Worm (Caenorhabditis elegans) whole organism, L2 larva: ENCODE data around the gene cest-35.2.

Experiments used
- C34F6.9 ChIP-seq: fragments of 150-350 bp; optimal IDR thresholded peaks from 2 replicates; lab custom pipeline; 2014; ENCODE audit warnings: missing biosample characterization, missing genetic modification characterization
- F13H6.1 ChIP-seq: sonication (generic microtip); optimal IDR thresholded peaks from 2 replicates; lab custom pipeline; 2016; ENCODE audit warnings: missing genetic modification characterization, missing compliant biosample characterization
- R02D3.7 ChIP-seq: fragments of 150-350 bp; optimal IDR thresholded peaks from 2 replicates; lab custom pipeline; 2014; ENCODE audit warnings: missing biosample characterization, missing genetic modification characterization
- Y55F3AM.14 ChIP-seq: fragments of 200-800 bp; sonication (Bioruptor generic); optimal IDR thresholded peaks from 2 replicates; lab custom pipeline; 2018; ENCODE audit warnings: mild to moderate bottlenecking, missing genetic modification characterization, missing compliant biosample characterization
- ZK546.5 ChIP-seq: sonication (generic microtip); optimal IDR thresholded peaks from 2 replicates; lab custom pipeline; 2017; ENCODE audit warnings: missing biosample characterization, missing genetic modification characterization
- alr-1 ChIP-seq: fragments of 150-350 bp; optimal IDR thresholded peaks from 2 replicates; lab custom pipeline; 2014; ENCODE audit warnings: missing biosample characterization, missing genetic modification characterization
- aly-2 ChIP-seq: fragments of 150-350 bp; optimal IDR thresholded peaks from 2 replicates; lab custom pipeline; 2014; ENCODE audit warnings: missing biosample characterization, missing genetic modification characterization
- ama-1 ChIP-seq: fragments of 150-350 bp; optimal IDR thresholded peaks from 2 replicates; lab custom pipeline; 2018; ENCODE audit warnings: inconsistent platforms
- blmp-1 ChIP-seq: sonication (generic microtip); optimal IDR thresholded peaks from 2 replicates; lab custom pipeline; 2017; ENCODE audit warnings: missing genetic modification characterization, mild to moderate bottlenecking, missing compliant biosample characterization, antibody characterized with exemption, moderate library complexity; ENCODE audit not compliant: insufficient read depth
- ceh-16 ChIP-seq: fragments of 150-350 bp; optimal IDR thresholded peaks from 2 replicates; lab custom pipeline; 2014; ENCODE audit warnings: missing biosample characterization, missing genetic modification characterization
- ceh-82 ChIP-seq: fragments of 150-350 bp; optimal IDR thresholded peaks from 2 replicates; lab custom pipeline; 2014; ENCODE audit warnings: missing biosample characterization, missing genetic modification characterization
- crh-2 ChIP-seq: sonication (generic microtip); optimal IDR thresholded peaks from 2 replicates; lab custom pipeline; 2017; ENCODE audit warnings: missing biosample characterization, missing genetic modification characterization
- dmd-4 ChIP-seq: sonication (generic microtip); optimal IDR thresholded peaks from 2 replicates; lab custom pipeline; 2017; ENCODE audit warnings: missing biosample characterization, missing genetic modification characterization
- egl-27 ChIP-seq: sonication (generic microtip); optimal IDR thresholded peaks from 3 replicates; lab custom pipeline; 2017; ENCODE audit warnings: missing biosample characterization, missing genetic modification reagents, missing genetic modification characterization
- elt-1 ChIP-seq: fragments of 150-350 bp; optimal IDR thresholded peaks from 2 replicates; lab custom pipeline; 2014; ENCODE audit warnings: missing biosample characterization, missing genetic modification characterization
- elt-3 ChIP-seq: sonication (generic microtip); optimal IDR thresholded peaks from 2 replicates; lab custom pipeline; 2017; ENCODE audit warnings: missing biosample characterization, missing genetic modification characterization
- fos-1 ChIP-seq: fragments of 150-350 bp; optimal IDR thresholded peaks from 2 replicates; lab custom pipeline; 2014; ENCODE audit warnings: missing biosample characterization, missing genetic modification characterization
- gmeb-1 ChIP-seq: fragments of 150-350 bp; optimal IDR thresholded peaks from 2 replicates; lab custom pipeline; 2014; ENCODE audit warnings: missing biosample characterization, missing genetic modification characterization
- lin-11 ChIP-seq: fragments of 150-350 bp; sonication (generic microtip); optimal IDR thresholded peaks from 2 replicates; lab custom pipeline; 2014; ENCODE audit warnings: missing biosample characterization, missing genetic modification characterization, inconsistent platforms, mixed read lengths
- lin-13 ChIP-seq: fragments of 150-350 bp; optimal IDR thresholded peaks from 2 replicates; lab custom pipeline; 2014; ENCODE audit warnings: missing biosample characterization, missing genetic modification reagents, missing genetic modification characterization
- lin-39 ChIP-seq: fragments of 150-350 bp; optimal IDR thresholded peaks from 2 replicates; lab custom pipeline; 2014; ENCODE audit warnings: missing biosample characterization, missing genetic modification reagents, missing genetic modification characterization
- lsy-2 ChIP-seq, 2 experiments: fragments of 150-350 bp in 1 of 2; sonication (generic microtip) in 1 of 2; optimal IDR thresholded peaks; 2 replicates each; lab custom pipeline; 2014 to 2017; ENCODE audit warnings: missing biosample characterization in 2 of 2, missing genetic modification characterization in 2 of 2
- mab-5 ChIP-seq: fragments of 150-350 bp; optimal IDR thresholded peaks from 2 replicates; lab custom pipeline; 2014; ENCODE audit warnings: missing biosample characterization, missing genetic modification characterization
- mbf-1 ChIP-seq: sonication (generic microtip); optimal IDR thresholded peaks from 2 replicates; lab custom pipeline; 2017; ENCODE audit warnings: missing biosample characterization, missing genetic modification characterization
- mdl-1 ChIP-seq, 2 experiments: fragments of 150-350 bp in 1 of 2; sonication (generic microtip) in 1 of 2; optimal IDR thresholded peaks; 2 replicates each; lab custom pipeline; 2017; ENCODE audit warnings: missing biosample characterization in 2 of 2, missing genetic modification characterization in 2 of 2
- nhr-10 ChIP-seq: sonication (generic microtip); optimal IDR thresholded peaks from 2 replicates; lab custom pipeline; 2017; ENCODE audit warnings: missing biosample characterization, missing genetic modification characterization
- nhr-11 ChIP-seq: fragments of 150-350 bp; optimal IDR thresholded peaks from 2 replicates; lab custom pipeline; 2014; ENCODE audit warnings: missing biosample characterization, missing genetic modification characterization
- nhr-12 ChIP-seq: fragments of 150-350 bp; optimal IDR thresholded peaks from 2 replicates; lab custom pipeline; 2014; ENCODE audit warnings: missing biosample characterization, missing genetic modification characterization
- nhr-129 ChIP-seq: fragments of 150-350 bp; optimal IDR thresholded peaks from 2 replicates; lab custom pipeline; 2014; ENCODE audit warnings: missing biosample characterization, missing genetic modification characterization
- nhr-21 ChIP-seq: fragments of 150-350 bp; optimal IDR thresholded peaks from 2 replicates; lab custom pipeline; 2014; ENCODE audit warnings: missing biosample characterization, missing genetic modification characterization
- nhr-23 ChIP-seq: fragments of 150-350 bp; optimal IDR thresholded peaks from 2 replicates; lab custom pipeline; 2014; ENCODE audit warnings: missing biosample characterization, missing genetic modification reagents, missing genetic modification characterization
- nhr-237 ChIP-seq: fragments of 150-350 bp; optimal IDR thresholded peaks from 2 replicates; lab custom pipeline; 2014; ENCODE audit warnings: missing biosample characterization, missing genetic modification characterization
- nhr-25 ChIP-seq: fragments of 150-350 bp; sonication (generic microtip); optimal IDR thresholded peaks from 3 replicates; lab custom pipeline; 2014; ENCODE audit warnings: missing biosample characterization, missing genetic modification characterization
- nhr-6 ChIP-seq: fragments of 150-350 bp; optimal IDR thresholded peaks from 2 replicates; lab custom pipeline; 2014; ENCODE audit warnings: missing biosample characterization, missing genetic modification characterization
- nhr-77 ChIP-seq: fragments of 150-350 bp; optimal IDR thresholded peaks from 2 replicates; lab custom pipeline; 2014; ENCODE audit warnings: missing biosample characterization, missing genetic modification characterization
- peb-1 ChIP-seq: fragments of 150-350 bp; optimal IDR thresholded peaks from 2 replicates; lab custom pipeline; 2014; ENCODE audit warnings: missing biosample characterization, missing genetic modification characterization
- sem-4 ChIP-seq: fragments of 150-350 bp; optimal IDR thresholded peaks from 2 replicates; lab custom pipeline; 2014; ENCODE audit warnings: missing biosample characterization, missing genetic modification reagents, missing genetic modification characterization
- skn-1 ChIP-seq: sonication (generic microtip); optimal IDR thresholded peaks from 2 replicates; lab custom pipeline; 2017; ENCODE audit warnings: missing biosample characterization, missing genetic modification characterization
- sma-3 ChIP-seq: sonication (generic microtip); optimal IDR thresholded peaks from 2 replicates; lab custom pipeline; 2016; ENCODE audit warnings: missing genetic modification reagents, missing genetic modification characterization, missing compliant biosample characterization
- sma-9 ChIP-seq, 2 experiments: fragments of 150-350 bp in 1 of 2; sonication (generic microtip) in 1 of 2; optimal IDR thresholded peaks; 2 replicates each; lab custom pipeline; 2014 to 2016; ENCODE audit warnings: missing genetic modification characterization in 2 of 2, mild to moderate bottlenecking in 1 of 2, missing biosample characterization in 1 of 2, missing compliant biosample characterization in 1 of 2, missing genetic modification reagents in 1 of 2, moderate library complexity in 1 of 2
- snpc-4 ChIP-seq: fragments of 150-350 bp; optimal IDR thresholded peaks from 2 replicates; lab custom pipeline; 2014; ENCODE audit warnings: missing biosample characterization, missing genetic modification characterization
- unc-39 ChIP-seq: fragments of 150-350 bp; optimal IDR thresholded peaks from 2 replicates; lab custom pipeline; 2014; ENCODE audit warnings: missing biosample characterization, missing genetic modification characterization
- unc-55 ChIP-seq: fragments of 150-350 bp; sonication (generic microtip); optimal IDR thresholded peaks from 3 replicates; lab custom pipeline; 2014; ENCODE audit warnings: missing biosample characterization, missing genetic modification reagents, missing genetic modification characterization
- unc-62 ChIP-seq: fragments of 150-350 bp; optimal IDR thresholded peaks from 2 replicates; lab custom pipeline; 2014; ENCODE audit warnings: missing biosample characterization, missing genetic modification reagents, missing genetic modification characterization
- zag-1 ChIP-seq: fragments of 150-350 bp; optimal IDR thresholded peaks from 2 replicates; lab custom pipeline; 2014; ENCODE audit warnings: missing biosample characterization, missing genetic modification characterization
- ztf-1 ChIP-seq: fragments of 200-800 bp; sonication (Bioruptor generic); conservative IDR thresholded peaks from 2 replicates; pipeline ENCODE4 v1.3.6; 2022; ENCODE audit warnings: missing genetic modification characterization, missing compliant biosample characterization
- ztf-11 ChIP-seq: sonication (generic microtip); optimal IDR thresholded peaks from 2 replicates; lab custom pipeline; 2017; ENCODE audit warnings: missing biosample characterization, missing genetic modification characterization
- ztf-4 ChIP-seq: fragments of 150-350 bp; optimal IDR thresholded peaks from 2 replicates; lab custom pipeline; 2014; ENCODE audit warnings: missing biosample characterization, missing genetic modification characterization

The cest-35.2 gene

ce11 chrV:5271487-5271886, 34.5 kb upstream of the cest-35.2 start (continued):
- TF ChIP-seq lin-39 (tag; lab: Kevin White, UChicago): no peak
- TF ChIP-seq C34F6.9 (tag; lab: Kevin White, UChicago): peak; percentile 29
- no peak for TF ChIP-seq nhr-23 (tag; lab: Kevin White, UChicago)
- peak; percentile 69 for TF ChIP-seq sma-3
- no peak for TF ChIP-seq ztf-1 (GFP tag; lab: Robert Waterston, UW)
- no peak for TF ChIP-seq mbf-1 (tag; lab: Kevin White, UChicago)
- no peak for TF ChIP-seq ceh-16
- TF ChIP-seq lsy-2 (tag; optimal IDR thresholded peaks at IDR 0.05; lab: Kevin White, UChicago): peak in 1 of 2 experiments; percentile 58
- no peak for TF ChIP-seq nhr-237 (tag; lab: Kevin White, UChicago)
- no peak for TF ChIP-seq alr-1 (tag; lab: Kevin White, UChicago)
- peak; percentile 56 for TF ChIP-seq crh-2 (tag; lab: Kevin White, UChicago)
- no peak for TF ChIP-seq nhr-11 (tag; lab: Kevin White, UChicago)
- TF ChIP-seq lin-11 (tag; lab: Kevin White, UChicago): peak; percentile 27
- no peak for TF ChIP-seq nhr-6 (tag; lab: Kevin White, UChicago)
- TF ChIP-seq R02D3.7 (tag; lab: Kevin White, UChicago): no peak
- TF ChIP-seq gmeb-1: peak; percentile 61
- TF ChIP-seq nhr-21 (tag; lab: Kevin White, UChicago): peak; percentile 68
- no peak for TF ChIP-seq nhr-12 (tag; lab: Kevin White, UChicago)
- TF ChIP-seq, all 48 proteins: peak for 14

ce11 chrV:5269024-5269535, 32.1 kb upstream of the cest-35.2 start, which contains the start of gene penr-1:
Gene penr-1, plus strand, starts transcription at chrV:5269485.
- no peak for TF ChIP-seq mdl-1 (tag; optimal IDR thresholded peaks at IDR 0.05; lab: Kevin White, UChicago)
- peak; percentile 92 for TF ChIP-seq gmeb-1
- no peak for TF ChIP-seq nhr-10
- peak; percentile 76 for TF ChIP-seq C34F6.9 (tag; lab: Kevin White, UChicago)
- peak; percentile 3 to 74 for TF ChIP-seq lsy-2 (tag; optimal IDR thresholded peaks at IDR 0.05; lab: Kevin White, UChicago)
- TF ChIP-seq alr-1 (tag; lab: Kevin White, UChicago): no peak
- TF ChIP-seq fos-1 (tag; lab: Kevin White, UChicago): peak; percentile 15
- TF ChIP-seq crh-2 (tag; lab: Kevin White, UChicago): peak; percentile 62
- TF ChIP-seq mbf-1 (tag; lab: Kevin White, UChicago): no peak
- TF ChIP-seq ztf-4 (tag; lab: Kevin White, UChicago): no peak
- no peak for TF ChIP-seq ztf-11 (tag; lab: Kevin White, UChicago)
- no peak for TF ChIP-seq peb-1
- no peak for TF ChIP-seq blmp-1 (tag; lab: Kevin White, UChicago)
- TF ChIP-seq Y55F3AM.14 (GFP tag; lab: Kevin White, UChicago): no peak
- no peak for TF ChIP-seq egl-27 (tag; lab: Kevin White, UChicago)
- no peak for TF ChIP-seq aly-2
- no peak for TF ChIP-seq skn-1 (tag; lab: Kevin White, UChicago)
- no peak for TF ChIP-seq ZK546.5
- no peak for TF ChIP-seq zag-1
- no peak for TF ChIP-seq snpc-4
- no peak for TF ChIP-seq nhr-77
- TF ChIP-seq unc-62 (GFP tag; lab: Kevin White, UChicago): no peak
- peak; percentile 71 for TF ChIP-seq unc-55 (GFP tag; lab: Kevin White, UChicago)
- TF ChIP-seq elt-3 (tag; lab: Kevin White, UChicago): no peak
- TF ChIP-seq R02D3.7 (tag; lab: Kevin White, UChicago): no peak
- TF ChIP-seq ztf-1 (GFP tag; lab: Robert Waterston, UW): no peak
- TF ChIP-seq lin-13 (GFP tag; lab: Kevin White, UChicago): peak; percentile 35
- TF ChIP-seq sma-3: peak; percentile 41
- TF ChIP-seq nhr-129: peak; percentile 57
- TF ChIP-seq nhr-25 (tag; lab: Kevin White, UChicago): peak; percentile 46
- TF ChIP-seq F13H6.1 (tag; lab: Kevin White, UChicago): peak; percentile 40
- TF ChIP-seq dmd-4: no peak
- no peak for TF ChIP-seq ceh-82 (tag; lab: Kevin White, UChicago)
- TF ChIP-seq elt-1 (tag; lab: Kevin White, UChicago): no peak
- no peak for TF ChIP-seq nhr-11 (tag; lab: Kevin White, UChicago)
- no peak for TF ChIP-seq nhr-23 (tag; lab: Kevin White, UChicago)
- no peak for TF ChIP-seq unc-39 (tag; lab: Kevin White, UChicago)
- TF ChIP-seq lin-39 (tag; lab: Kevin White, UChicago): no peak
- peak; percentile 49 for TF ChIP-seq sem-4 (tag; lab: Kevin White, UChicago)
- no peak for TF ChIP-seq nhr-237 (tag; lab: Kevin White, UChicago)
- TF ChIP-seq mab-5 (tag; lab: Kevin White, UChicago): no peak
- no peak for TF ChIP-seq nhr-21 (tag; lab: Kevin White, UChicago)
- peak; percentile 18 for TF ChIP-seq lin-11 (tag; lab: Kevin White, UChicago)
- TF ChIP-seq nhr-12 (tag; lab: Kevin White, UChicago): no peak
- TF ChIP-seq ama-1 (lab: Kevin White, UChicago): no peak
- no peak for TF ChIP-seq ceh-16
- no peak for TF ChIP-seq nhr-6 (tag; lab: Kevin White, UChicago)
- peak; percentile 74 for TF ChIP-seq sma-9 (GFP tag; optimal IDR thresholded peaks at IDR 0.05; lab: Kevin White, UChicago)
- TF ChIP-seq sma-9 (tag; optimal IDR thresholded peaks at IDR 0.05; lab: Kevin White, UChicago): no peak
